Worm (Caenorhabditis elegans) whole organism, L3 larva: Measurements from ENCODE around the gene snfc-5.
A peak's percentile ranks its signal among the peaks of the same experiment; 100 is the strongest.

ENCODE experiments used
- R02D3.7 ChIP-seq: fragments of 150-350 bp; optimal IDR thresholded peaks from 2 replicates; lab custom pipeline; 2014; ENCODE audit warnings: missing biosample characterization, missing genetic modification characterization
- ZK546.5 ChIP-seq: sonication (generic microtip); optimal IDR thresholded peaks from 2 replicates; lab custom pipeline; 2017; ENCODE audit warnings: missing biosample characterization, missing genetic modification characterization
- ceh-16 ChIP-seq: sonication (generic microtip); optimal IDR thresholded peaks from 2 replicates; lab custom pipeline; 2017; ENCODE audit warnings: missing biosample characterization, missing genetic modification characterization
- ceh-28 ChIP-seq: fragments of 150-350 bp; optimal IDR thresholded peaks from 2 replicates; lab custom pipeline; 2014; ENCODE audit warnings: missing biosample characterization, missing genetic modification reagents, missing genetic modification characterization
- ceh-82 ChIP-seq: fragments of 150-350 bp; optimal IDR thresholded peaks from 2 replicates; lab custom pipeline; 2014; ENCODE audit warnings: missing biosample characterization, missing genetic modification characterization
- egl-27 ChIP-seq: sonication (generic microtip); optimal IDR thresholded peaks from 4 replicates; lab custom pipeline; 2017; ENCODE audit warnings: missing biosample characterization, missing genetic modification reagents, missing genetic modification characterization
- egl-5 ChIP-seq: fragments of 150-350 bp; optimal IDR thresholded peaks from 2 replicates; lab custom pipeline; 2017; ENCODE audit warnings: missing biosample characterization, missing genetic modification reagents, missing genetic modification characterization, inconsistent platforms
- elt-2 ChIP-seq: sonication (generic microtip); optimal IDR thresholded peaks from 2 replicates; lab custom pipeline; 2016; ENCODE audit warnings: missing genetic modification reagents, mild to moderate bottlenecking, missing genetic modification characterization, missing compliant biosample characterization
- elt-3 ChIP-seq, 3 experiments: fragments of 150-350 bp in 1 of 3; sonication (generic microtip) in 2 of 3; optimal IDR thresholded peaks; 2 replicates in 2 of 3; 4 replicates in 1 of 3; lab custom pipeline; 2014 to 2017; ENCODE audit warnings: missing biosample characterization in 3 of 3, missing genetic modification characterization in 3 of 3
- fkh-10 ChIP-seq: sonication (generic microtip); optimal IDR thresholded peaks from 2 replicates; lab custom pipeline; 2017; ENCODE audit warnings: missing biosample characterization, missing genetic modification reagents, missing genetic modification characterization
- fkh-2 ChIP-seq: fragments of 150-350 bp; optimal IDR thresholded peaks from 2 replicates; lab custom pipeline; 2014; ENCODE audit warnings: missing biosample characterization, missing genetic modification reagents, missing genetic modification characterization
- hmg-11 ChIP-seq: sonication (generic microtip); optimal IDR thresholded peaks from 2 replicates; lab custom pipeline; 2016; ENCODE audit warnings: missing genetic modification characterization, missing compliant biosample characterization
- jun-1 ChIP-seq: fragments of 150-350 bp; optimal IDR thresholded peaks from 2 replicates; lab custom pipeline; 2014; ENCODE audit warnings: missing biosample characterization, missing genetic modification reagents, missing genetic modification characterization
- lin-39 ChIP-seq: fragments of 150-350 bp; optimal IDR thresholded peaks from 2 replicates; lab custom pipeline; 2018; ENCODE audit warnings: missing biosample characterization, missing genetic modification reagents, missing genetic modification characterization
- mml-1 ChIP-seq: fragments of 150-350 bp; sonication (generic microtip); optimal IDR thresholded peaks from 3 replicates; lab custom pipeline; 2014; ENCODE audit warnings: missing biosample characterization, missing genetic modification characterization
- nfya-1 ChIP-seq: sonication (generic microtip); optimal IDR thresholded peaks from 2 replicates; lab custom pipeline; 2017; ENCODE audit warnings: missing genetic modification characterization, mild to moderate bottlenecking, missing compliant biosample characterization, antibody characterized with exemption, moderate library complexity; ENCODE audit not compliant: insufficient read depth
- nhr-11 ChIP-seq: fragments of 150-350 bp; optimal IDR thresholded peaks from 2 replicates; lab custom pipeline; 2014; ENCODE audit warnings: missing biosample characterization, missing genetic modification characterization
- nhr-12 ChIP-seq: fragments of 150-350 bp; optimal IDR thresholded peaks from 2 replicates; lab custom pipeline; 2014; ENCODE audit warnings: missing biosample characterization, missing genetic modification characterization
- nhr-23 ChIP-seq: fragments of 150-350 bp; optimal IDR thresholded peaks from 2 replicates; lab custom pipeline; 2014; ENCODE audit warnings: missing biosample characterization, missing genetic modification reagents, missing genetic modification characterization
- nhr-237 ChIP-seq: fragments of 150-350 bp; optimal IDR thresholded peaks from 2 replicates; lab custom pipeline; 2014; ENCODE audit warnings: missing biosample characterization, missing genetic modification characterization
- nhr-25 ChIP-seq: sonication (generic microtip); optimal IDR thresholded peaks from 2 replicates; lab custom pipeline; 2017; ENCODE audit warnings: missing biosample characterization, missing genetic modification characterization
- nhr-77 ChIP-seq: fragments of 150-350 bp; optimal IDR thresholded peaks from 2 replicates; lab custom pipeline; 2014; ENCODE audit warnings: missing biosample characterization, missing genetic modification characterization
- pha-4 ChIP-seq: fragments of 150-350 bp; optimal IDR thresholded peaks from 2 replicates; lab custom pipeline; 2014; ENCODE audit warnings: missing biosample characterization, missing genetic modification reagents, missing genetic modification characterization
- pqm-1 ChIP-seq: fragments of 150-350 bp; optimal IDR thresholded peaks from 2 replicates; lab custom pipeline; 2017; ENCODE audit warnings: missing biosample characterization, missing genetic modification characterization, inconsistent platforms
- skn-1 ChIP-seq: fragments of 150-350 bp; optimal IDR thresholded peaks from 2 replicates; lab custom pipeline; 2014; ENCODE audit warnings: missing biosample characterization, missing genetic modification characterization
- snpc-4 ChIP-seq: fragments of 150-350 bp; optimal IDR thresholded peaks from 2 replicates; lab custom pipeline; 2014; ENCODE audit warnings: missing biosample characterization, missing genetic modification characterization
- tbx-2 ChIP-seq: sonication (generic microtip); optimal IDR thresholded peaks from 2 replicates; lab custom pipeline; 2016; ENCODE audit warnings: mild to moderate bottlenecking, missing genetic modification characterization, missing compliant biosample characterization
- unc-62 ChIP-seq: fragments of 150-350 bp; sonication (generic microtip); optimal IDR thresholded peaks from 4 replicates; lab custom pipeline; 2014; ENCODE audit warnings: missing biosample characterization, missing genetic modification reagents, missing genetic modification characterization
- zag-1 ChIP-seq: fragments of 150-350 bp; optimal IDR thresholded peaks from 2 replicates; lab custom pipeline; 2014; ENCODE audit warnings: missing biosample characterization, missing genetic modification characterization
- ztf-4 ChIP-seq: fragments of 150-350 bp; optimal IDR thresholded peaks from 2 replicates; lab custom pipeline; 2014; ENCODE audit warnings: missing biosample characterization, missing genetic modification characterization

snfc-5 gene

ce11 chrIII:4441781-4442180 lies 37.2 kb downstream of the snfc-5 start, which contains the start of gene nex-3:
Gene nex-3, plus strand, starts transcription at chrIII:4442081.
- TF ChIP-seq lin-39 (tag; lab: Kevin White, UChicago) (no peak), ZK546.5 (tag; lab: Kevin White, UChicago) (no peak), elt-3 (tag; optimal IDR thresholded peaks at IDR 0.05; lab: Kevin White, UChicago) (no peak)

ce11 chrIII:4444492-4444891 lies 39.9 kb downstream of the snfc-5 start:
- TF ChIP-seq skn-1 (no peak), tbx-2 (tag; lab: Kevin White, UChicago) (no peak), elt-3 (tag; optimal IDR thresholded peaks at IDR 0.05; lab: Kevin White, UChicago) (no peak), nhr-25 (tag; lab: Kevin White, UChicago) (no peak), mml-1 (tag; lab: Kevin White, UChicago) (no peak), fkh-10 (GFP tag; lab: Kevin White, UChicago) (no peak), nhr-11 (tag; lab: Kevin White, UChicago) (no peak), fkh-2 (tag; lab: Kevin White, UChicago) (no peak), ceh-28 (tag; lab: Kevin White, UChicago) (no peak), hmg-11 (tag; lab: Kevin White, UChicago) (no peak)

- TF ChIP-seq jun-1 (tag; lab: Kevin White, UChicago) = no peak
- TF ChIP-seq mml-1 (tag; lab: Kevin White, UChicago) = no peak
- TF ChIP-seq nhr-11 (tag; lab: Kevin White, UChicago) = no peak
- TF ChIP-seq hmg-11 (tag; lab: Kevin White, UChicago) = no peak
- TF ChIP-seq nhr-23 (tag; lab: Kevin White, UChicago) = no peak
- TF ChIP-seq lin-39 (tag; lab: Kevin White, UChicago) = no peak
- no peak for TF ChIP-seq ceh-16 (tag; lab: Kevin White, UChicago)
- no peak for TF ChIP-seq nfya-1
- TF ChIP-seq zag-1 (tag; lab: Kevin White, UChicago) = no peak
- no peak for TF ChIP-seq pqm-1 (tag; lab: Kevin White, UChicago)
- TF ChIP-seq snpc-4 (tag; lab: Kevin White, UChicago) = no peak
- no peak for TF ChIP-seq ceh-28 (tag; lab: Kevin White, UChicago)
- TF ChIP-seq fkh-2 (tag; lab: Kevin White, UChicago) = no peak
- TF ChIP-seq nhr-77 = no peak
- no peak for TF ChIP-seq nhr-237 (tag; lab: Kevin White, UChicago)
These were observed 43.4 kb downstream of the snfc-5 start for ce11 chrIII:4448029-4448428.

- TF ChIP-seq ztf-4 (no peak), nfya-1 (peak; percentile 41)
These were observed 44.8 kb downstream of the snfc-5 start for ce11 chrIII:4449357-4449756.

- TF ChIP-seq pha-4 (tag; lab: Kevin White, UChicago) (no peak), egl-27 (tag; lab: Kevin White, UChicago) (no peak), elt-2 (tag; lab: Kevin White, UChicago) (peak; percentile 49), nhr-12 (no peak), unc-62 (GFP tag; lab: Kevin White, UChicago) (no peak), egl-5 (tag; lab: Kevin White, UChicago) (no peak), fkh-10 (GFP tag; lab: Kevin White, UChicago) (no peak), nhr-23 (tag; lab: Kevin White, UChicago) (no peak)
These were observed 45.5 kb downstream of the snfc-5 start, which contains the start of gene ceh-43 for ce11 chrIII:4449893-4450579. Gene ceh-43, minus strand, starts transcription at chrIII:4449943.

- TF ChIP-seq R02D3.7 (tag; lab: Kevin White, UChicago) (no peak), mml-1 (tag; lab: Kevin White, UChicago) (no peak), ceh-82 (no peak), nfya-1 (peak; percentile 71), elt-3 (tag; optimal IDR thresholded peaks at IDR 0.05; lab: Kevin White, UChicago) (no peak), nhr-23 (tag; lab: Kevin White, UChicago) (peak; percentile 9), pqm-1 (tag; lab: Kevin White, UChicago) (no peak)
These were observed 46.3 kb downstream of the snfc-5 start for ce11 chrIII:4450773-4451423.
